Fruit fly (Drosophila melanogaster): ENCODE results near the gene CG4669.
A peak's percentile ranks its signal among the peaks of the same experiment; 100 is the strongest.

Gene CG4669

dm6 chr3L:5251413-5251812, 17.1 kb downstream of the CG4669 start:
- TF ChIP-seq bsh (GFP tag; optimal IDR thresholded peaks at IDR 0.05) (peak in 1 of 2 experiments; percentile 35), sim (GFP tag; IDR thresholded peaks at IDR 0.05) (no peak), hb (GFP tag; IDR thresholded peaks at IDR 0.05; ENCODE audit: partially characterized antibody) (0 out of 3 replicates have a peak, but pooled peaks have one; percentile 34), Drgx (GFP tag; IDR thresholded peaks at IDR 0.05) (peak; percentile 56; the same call in 1 of the 2 replicates)

dm6 chr3L:5252500-5253007, 18.3 kb downstream of the CG4669 start:
- TF ChIP-seq CG18599 (GFP tag; optimal IDR thresholded peaks at IDR 0.05), result peak; percentile 26
- TF ChIP-seq ems (GFP tag; optimal IDR thresholded peaks at IDR 0.05), result no peak
- TF ChIP-seq Ets65A (GFP tag), result peak; percentile 73
- TF ChIP-seq abd-A (tag; optimal IDR thresholded peaks at IDR 0.05), result peak; percentile 10

dm6 chr3L:5268485-5268884, 34.2 kb downstream of the CG4669 start:
- TF ChIP-seq sisA (GFP tag; IDR thresholded peaks at IDR 0.05) (no peak), Fer3 (tag; optimal IDR thresholded peaks at IDR 0.05) (no peak), Ets65A (GFP tag) (peak; percentile 56)

- TF ChIP-seq Ets65A (GFP tag) (peak; percentile 68), Rfx (GFP tag; IDR thresholded peaks at IDR 0.05) (0 out of 2 replicates have a peak, but pooled peaks have one; percentile 26), Dfd (GFP tag; optimal IDR thresholded peaks at IDR 0.05) (peak in 1 of 2 experiments; percentile 86), emc (GFP tag; optimal IDR thresholded peaks at IDR 0.05) (no peak), CG16863 (GFP tag; optimal IDR thresholded peaks at IDR 0.05) (no peak), CG4360 (GFP tag; IDR thresholded peaks at IDR 0.05) (peak; percentile 47; the same call in 1 of the 2 replicates), Hr39 (optimal IDR thresholded peaks at IDR 0.05) (peak; percentile 16)
Measured at dm6 chr3L:5271468-5272102, 37.3 kb downstream of the CG4669 start.

dm6 chr3L:5273237-5273636, 39.0 kb downstream of the CG4669 start:
- peak; percentile 29 for TF ChIP-seq scrt (GFP tag; optimal IDR thresholded peaks at IDR 0.05)
- TF ChIP-seq ewg (GFP tag; optimal IDR thresholded peaks at IDR 0.05), result peak; percentile 37
- no peak for TF ChIP-seq CG34224 (GFP tag; IDR thresholded peaks at IDR 0.05; ENCODE audit: partially characterized antibody)
- TF ChIP-seq Deaf1 (tag; optimal IDR thresholded peaks at IDR 0.05), result peak; percentile 91

- TF ChIP-seq Gug (GFP tag; IDR thresholded peaks at IDR 0.05), result peak; percentile 49; the same call in 2 of the 4 replicates
- no peak for TF ChIP-seq Stat92E (GFP tag; optimal IDR thresholded peaks at IDR 0.05)
- peak; percentile 42; the same call in 1 of the 3 replicates for TF ChIP-seq ase (GFP tag; IDR thresholded peaks at IDR 0.05)
- no peak for TF ChIP-seq CG4424 (GFP tag; optimal IDR thresholded peaks at IDR 0.05)
- no peak for TF ChIP-seq kay (GFP tag; optimal IDR thresholded peaks at IDR 0.05)
- TF ChIP-seq scrt (GFP tag; optimal IDR thresholded peaks at IDR 0.05), result no peak
- TF ChIP-seq CG18011 (GFP tag; optimal IDR thresholded peaks at IDR 0.05), result no peak
- no peak for TF ChIP-seq CG14014 (GFP tag; IDR thresholded peaks at IDR 0.05)
- TF ChIP-seq CG8281 (tag; optimal IDR thresholded peaks at IDR 0.05), result peak; percentile 88
- no peak for TF ChIP-seq CG18262 (tag; optimal IDR thresholded peaks at IDR 0.05)
- no peak for TF ChIP-seq luna (GFP tag; optimal IDR thresholded peaks at IDR 0.05)
- no peak for TF ChIP-seq Fer2 (tag; optimal IDR thresholded peaks at IDR 0.05)
- no peak for TF ChIP-seq exex (tag; optimal IDR thresholded peaks at IDR 0.05)
- no peak for TF ChIP-seq her (GFP tag; optimal IDR thresholded peaks at IDR 0.05)
- TF ChIP-seq yki (optimal IDR thresholded peaks at IDR 0.05), result no peak
- TF ChIP-seq D19A (tag; optimal IDR thresholded peaks at IDR 0.05), result no peak
- no peak for TF ChIP-seq CG12299 (tag; optimal IDR thresholded peaks at IDR 0.05)
- TF ChIP-seq stwl (tag; optimal IDR thresholded peaks at IDR 0.05), result peak; percentile 53
- TF ChIP-seq CG4328 (GFP tag; optimal IDR thresholded peaks at IDR 0.05), result no peak
- 0 out of 3 replicates have a peak, but pooled peaks have one; percentile 9 for TF ChIP-seq Mrtf (GFP tag; IDR thresholded peaks at IDR 0.05)
- TF ChIP-seq ci (GFP tag; IDR thresholded peaks at IDR 0.05), result peak; percentile 45; the same call in 1 of the 3 replicates
- TF ChIP-seq lmd (GFP tag; IDR thresholded peaks at IDR 0.05), result peak; percentile 15; the same call in 1 of the 2 replicates
Measured at dm6 chr3L:5275558-5275957, 41.3 kb downstream of the CG4669 start.

All from whole organism, embryonic.